Fruit fly (Drosophila melanogaster) whole organism, prepupa: Measurements from ENCODE around the gene PIG-K.
A peak's percentile ranks its signal among the peaks of the same experiment; 100 is the strongest.

Experiments
- Blimp-1 ChIP-seq: fragments of 200-800 bp; sonication (Bioruptor generic); optimal IDR thresholded peaks from 3 replicates; lab custom pipeline; 2017; ENCODE audit warnings: missing biosample characterization, missing genetic modification characterization, mild to moderate bottlenecking, moderate library complexity, missing genetic modification reagents
- CG10631 ChIP-seq: fragments of 200-800 bp; sonication (Bioruptor generic); optimal IDR thresholded peaks from 2 replicates; lab custom pipeline; 2016; ENCODE audit warnings: missing biosample characterization, missing genetic modification characterization
- CG10669 ChIP-seq: fragments of 200-800 bp; sonication (Bioruptor generic); optimal IDR thresholded peaks from 3 replicates; lab custom pipeline; 2018; ENCODE audit warnings: missing biosample characterization, mild to moderate bottlenecking, missing genetic modification characterization, moderate library complexity
- CG11294 ChIP-seq: fragments of 200-800 bp; sonication (Bioruptor generic); IDR thresholded peaks from 2 replicates; pipeline ENCODE4 v1.3.6; 2022; ENCODE audit warnings: missing biosample characterization, missing genetic modification characterization
- CG11762 ChIP-seq: fragments of 200-800 bp; sonication (Bioruptor generic); optimal IDR thresholded peaks from 3 replicates; lab custom pipeline; 2016; ENCODE audit warnings: missing biosample characterization, missing genetic modification characterization; ENCODE audit not compliant: insufficient read depth
- CG11902 ChIP-seq: fragments of 200-800 bp; sonication (Bioruptor generic); optimal IDR thresholded peaks from 3 replicates; lab custom pipeline; 2016; ENCODE audit warnings: missing biosample characterization, missing genetic modification characterization
- CG15336 ChIP-seq: fragments of 200-800 bp; sonication (Bioruptor generic); IDR thresholded peaks from 2 replicates; pipeline ENCODE4 v1.3.6; 2022; ENCODE audit warnings: missing biosample characterization, missing genetic modification characterization
- CG1621 ChIP-seq: fragments of 200-800 bp; sonication (Bioruptor generic); optimal IDR thresholded peaks from 3 replicates; lab custom pipeline; 2018; ENCODE audit warnings: missing biosample characterization, mild to moderate bottlenecking, missing genetic modification characterization
- CG16779 ChIP-seq: fragments of 200-800 bp; sonication (Bioruptor generic); optimal IDR thresholded peaks from 3 replicates; lab custom pipeline; 2017; ENCODE audit warnings: missing biosample characterization, mild to moderate bottlenecking, missing genetic modification characterization
- CG3032 ChIP-seq: fragments of 200-800 bp; optimal IDR thresholded peaks from 2 replicates; lab custom pipeline; 2019; ENCODE audit warnings: missing biosample characterization, mild to moderate bottlenecking, missing genetic modification characterization, moderate library complexity
- CG31627 ChIP-seq: fragments of 200-800 bp; sonication (Bioruptor generic); optimal IDR thresholded peaks from 3 replicates; lab custom pipeline; 2016; ENCODE audit warnings: missing biosample characterization, missing genetic modification characterization
- CG32006 ChIP-seq: fragments of 200-800 bp; sonication (Bioruptor generic); optimal IDR thresholded peaks from 3 replicates; lab custom pipeline; 2017; ENCODE audit warnings: missing biosample characterization, mild to moderate bottlenecking, missing genetic modification characterization
- CG34406 ChIP-seq: fragments of 200-800 bp; sonication (Bioruptor generic); optimal IDR thresholded peaks from 3 replicates; lab custom pipeline; 2016; ENCODE audit warnings: missing biosample characterization, missing genetic modification characterization
- CG3919 ChIP-seq: fragments of 200-800 bp; sonication (Bioruptor generic); optimal IDR thresholded peaks from 3 replicates; lab custom pipeline; 2016; ENCODE audit warnings: missing biosample characterization, missing genetic modification characterization
- CG4318 ChIP-seq: fragments of 200-800 bp; sonication (Bioruptor generic); optimal IDR thresholded peaks from 3 replicates; lab custom pipeline; 2017; ENCODE audit warnings: missing biosample characterization, mild to moderate bottlenecking, missing genetic modification characterization
- CG6163 ChIP-seq: fragments of 200-800 bp; sonication (Bioruptor generic); IDR thresholded peaks from 3 replicates; pipeline ENCODE4 v1.3.6; 2022; ENCODE audit warnings: missing biosample characterization, missing genetic modification characterization
- CG6276 ChIP-seq: fragments of 200-800 bp; sonication (Bioruptor generic); optimal IDR thresholded peaks from 2 replicates; lab custom pipeline; 2017; ENCODE audit warnings: missing biosample characterization, mild to moderate bottlenecking, missing genetic modification characterization
- CG6792 ChIP-seq: fragments of 200-800 bp; sonication (Bioruptor generic); optimal IDR thresholded peaks from 3 replicates; lab custom pipeline; 2016; ENCODE audit warnings: missing biosample characterization, missing genetic modification characterization
- CG6808 ChIP-seq: fragments of 200-800 bp; sonication (Bioruptor generic); optimal IDR thresholded peaks from 3 replicates; lab custom pipeline; 2017; ENCODE audit warnings: missing biosample characterization, missing genetic modification characterization, mild to moderate bottlenecking, moderate library complexity, missing genetic modification reagents
- CG7368 ChIP-seq: fragments of 200-800 bp; sonication (Bioruptor generic); optimal IDR thresholded peaks from 3 replicates; lab custom pipeline; 2016; ENCODE audit warnings: missing biosample characterization, missing genetic modification characterization
- CG8119 ChIP-seq: fragments of 200-800 bp; sonication (Bioruptor generic); IDR thresholded peaks from 3 replicates; pipeline ENCODE4 v1.3.6; 2022; ENCODE audit warnings: missing biosample characterization, missing genetic modification characterization
- CG8319 ChIP-seq: fragments of 200-800 bp; sonication (Bioruptor generic); optimal IDR thresholded peaks from 3 replicates; lab custom pipeline; 2016; ENCODE audit warnings: missing biosample characterization, missing genetic modification characterization
- CG8632 ChIP-seq: fragments of 200-800 bp; sonication (Bioruptor generic); optimal IDR thresholded peaks from 3 replicates; lab custom pipeline; 2016; ENCODE audit warnings: missing biosample characterization, missing genetic modification characterization
- CG9139 ChIP-seq: fragments of 200-800 bp; sonication (Bioruptor generic); optimal IDR thresholded peaks from 3 replicates; lab custom pipeline; 2017; ENCODE audit warnings: missing biosample characterization, mild to moderate bottlenecking, missing genetic modification characterization
- Eip75B ChIP-seq: fragments of 200-800 bp; sonication (Bioruptor generic); optimal IDR thresholded peaks from 3 replicates; lab custom pipeline; 2016; ENCODE audit warnings: missing biosample characterization, missing genetic modification characterization
- Eip93F ChIP-seq: fragments of 200-800 bp; sonication (Bioruptor generic); optimal IDR thresholded peaks from 2 replicates; lab custom pipeline; 2016; ENCODE audit warnings: missing biosample characterization, mild to moderate bottlenecking, missing genetic modification characterization
- Ets96B ChIP-seq: fragments of 200-800 bp; optimal IDR thresholded peaks from 2 replicates; lab custom pipeline; 2019; ENCODE audit warnings: missing biosample characterization, mild to moderate bottlenecking, missing genetic modification characterization, moderate library complexity
- Gug ChIP-seq: fragments of 200-800 bp; sonication (Bioruptor generic); IDR thresholded peaks from 2 replicates; pipeline ENCODE4 v1.3.6; 2022; ENCODE audit warnings: missing biosample characterization, missing genetic modification characterization
- Hr38 ChIP-seq: sonication (Bioruptor generic); optimal IDR thresholded peaks from 2 replicates; lab custom pipeline; 2016; ENCODE audit warnings: missing biosample characterization, missing genetic modification characterization
- Hr39 ChIP-seq: fragments of 200-800 bp; sonication (Bioruptor generic); optimal IDR thresholded peaks from 2 replicates; lab custom pipeline; 2016; ENCODE audit warnings: missing biosample characterization, missing genetic modification characterization
- Hr4 ChIP-seq: fragments of 200-800 bp; sonication (Bioruptor generic); optimal IDR thresholded peaks from 3 replicates; lab custom pipeline; 2016; ENCODE audit warnings: missing biosample characterization, missing genetic modification characterization
- Lpt ChIP-seq: fragments of 200-800 bp; sonication (Bioruptor generic); optimal IDR thresholded peaks from 3 replicates; lab custom pipeline; 2016; ENCODE audit warnings: missing biosample characterization, missing genetic modification characterization
- Met ChIP-seq: fragments of 200-800 bp; sonication (Bioruptor generic); optimal IDR thresholded peaks from 3 replicates; lab custom pipeline; 2016; ENCODE audit warnings: missing biosample characterization, missing genetic modification characterization
- OdsH ChIP-seq: fragments of 200-800 bp; sonication (Bioruptor generic); optimal IDR thresholded peaks from 3 replicates; lab custom pipeline; 2016; ENCODE audit warnings: missing biosample characterization, missing genetic modification characterization
- Smox ChIP-seq: fragments of 200-800 bp; sonication (Bioruptor generic); optimal IDR thresholded peaks from 3 replicates; lab custom pipeline; 2016; ENCODE audit warnings: missing biosample characterization, missing genetic modification characterization
- Sox102F ChIP-seq: fragments of 200-800 bp; sonication (Bioruptor generic); optimal IDR thresholded peaks from 2 replicates; lab custom pipeline; 2016; ENCODE audit warnings: missing biosample characterization, mild to moderate bottlenecking, missing genetic modification characterization
- Sox14 ChIP-seq: fragments of 200-800 bp; sonication (Bioruptor generic); optimal IDR thresholded peaks from 3 replicates; lab custom pipeline; 2016; ENCODE audit warnings: missing biosample characterization, missing genetic modification characterization
- Sox15 ChIP-seq: fragments of 200-800 bp; sonication (Bioruptor generic); optimal IDR thresholded peaks from 3 replicates; lab custom pipeline; 2016; ENCODE audit warnings: missing biosample characterization, missing genetic modification characterization
- achi ChIP-seq: fragments of 200-800 bp; sonication (Bioruptor generic); optimal IDR thresholded peaks from 3 replicates; lab custom pipeline; 2016; ENCODE audit warnings: missing biosample characterization, missing genetic modification characterization
- acj6 ChIP-seq: fragments of 200-800 bp; sonication (Bioruptor generic); optimal IDR thresholded peaks from 3 replicates; lab custom pipeline; 2016; ENCODE audit warnings: missing biosample characterization, missing genetic modification characterization
- cyc ChIP-seq: fragments of 200-800 bp; sonication (Bioruptor generic); optimal IDR thresholded peaks from 3 replicates; lab custom pipeline; 2016; ENCODE audit warnings: missing biosample characterization, missing genetic modification characterization
- dac ChIP-seq: fragments of 200-800 bp; sonication (Bioruptor generic); optimal IDR thresholded peaks from 2 replicates; lab custom pipeline; 2017; ENCODE audit warnings: missing biosample characterization, mild to moderate bottlenecking, missing genetic modification characterization
- dsx ChIP-seq: fragments of 200-800 bp; optimal IDR thresholded peaks from 3 replicates; lab custom pipeline; 2019; ENCODE audit warnings: missing biosample characterization, mild to moderate bottlenecking, missing genetic modification characterization, moderate library complexity; ENCODE audit not compliant: poor library complexity, severe bottlenecking
- eg ChIP-seq: fragments of 200-800 bp; sonication (Bioruptor generic); IDR thresholded peaks from 3 replicates; pipeline ENCODE4 v1.3.6; 2022; ENCODE audit warnings: missing biosample characterization, missing genetic modification characterization
- esn ChIP-seq: fragments of 200-800 bp; sonication (Bioruptor generic); optimal IDR thresholded peaks from 2 replicates; lab custom pipeline; 2016; ENCODE audit warnings: missing biosample characterization, mild to moderate bottlenecking, missing genetic modification characterization, moderate library complexity
- fd85E ChIP-seq: fragments of 200-800 bp; sonication (Bioruptor generic); optimal IDR thresholded peaks from 3 replicates; lab custom pipeline; 2016; ENCODE audit warnings: missing biosample characterization, missing genetic modification characterization
- fkh ChIP-seq: fragments of 200-800 bp; sonication (Bioruptor generic); optimal IDR thresholded peaks from 3 replicates; lab custom pipeline; 2017; ENCODE audit warnings: missing biosample characterization, mild to moderate bottlenecking, missing genetic modification characterization, moderate library complexity
- lz ChIP-seq: fragments of 200-800 bp; sonication (Bioruptor generic); optimal IDR thresholded peaks from 3 replicates; lab custom pipeline; 2016; ENCODE audit warnings: missing biosample characterization, missing genetic modification characterization
- net ChIP-seq: fragments of 200-800 bp; sonication (Bioruptor generic); optimal IDR thresholded peaks from 3 replicates; lab custom pipeline; 2016; ENCODE audit warnings: missing biosample characterization, missing genetic modification characterization
- pdm3 ChIP-seq: fragments of 200-800 bp; sonication (Bioruptor generic); optimal IDR thresholded peaks from 3 replicates; lab custom pipeline; 2016; ENCODE audit warnings: missing biosample characterization, missing genetic modification characterization
- topi ChIP-seq: fragments of 200-800 bp; sonication (Bioruptor generic); optimal IDR thresholded peaks from 3 replicates; lab custom pipeline; 2016; ENCODE audit warnings: missing biosample characterization, missing genetic modification characterization
- vri ChIP-seq: fragments of 200-800 bp; sonication (Bioruptor generic); optimal IDR thresholded peaks from 3 replicates; lab custom pipeline; 2016; ENCODE audit warnings: missing biosample characterization, mild to moderate bottlenecking, missing genetic modification characterization

PIG-K gene

dm6 chrX:1970575-1971325, 38.4 kb downstream of the PIG-K start:
- TF ChIP-seq vri (GFP tag; lab: Kevin White, UChicago) (no peak), Gug (GFP tag; lab: Robert Waterston, UW) (no peak), net (GFP tag; lab: Kevin White, UChicago) (no peak), Eip93F (GFP tag; lab: Kevin White, UChicago) (no peak), CG8632 (GFP tag; lab: Kevin White, UChicago) (no peak), CG6808 (GFP tag; lab: Kevin White, UChicago) (no peak), cyc (GFP tag; lab: Kevin White, UChicago) (no peak), CG15336 (GFP tag; lab: Robert Waterston, UW) (0 out of 2 replicates have a peak, but pooled peaks have one; percentile 19), CG7368 (no peak), Hr38 (no peak), fd85E (GFP tag; lab: Kevin White, UChicago) (no peak), Blimp-1 (GFP tag; lab: Kevin White, UChicago) (peak; percentile 95), pdm3 (no peak), CG4318 (GFP tag; lab: Kevin White, UChicago) (no peak), fkh (no peak), eg (0 out of 3 replicates have a peak, but pooled peaks have one; percentile 31), CG16779 (no peak), Ets96B (tag; lab: Kevin White, UChicago) (no peak), esn (GFP tag; lab: Kevin White, UChicago) (no peak), CG11762 (GFP tag; lab: Kevin White, UChicago) (no peak), CG3032 (no peak), Lpt (peak; percentile 67), CG1621 (tag; lab: Kevin White, UChicago) (no peak), lz (GFP tag; lab: Kevin White, UChicago) (no peak), Sox14 (GFP tag; lab: Kevin White, UChicago) (no peak), Smox (GFP tag; lab: Kevin White, UChicago) (no peak), CG11294 (GFP tag; lab: Robert Waterston, UW) (no peak), acj6 (GFP tag; lab: Kevin White, UChicago) (no peak), CG9139 (no peak), OdsH (GFP tag; lab: Kevin White, UChicago) (no peak), CG8119 (GFP tag; lab: Robert Waterston, UW) (no peak), CG10631 (GFP tag; lab: Kevin White, UChicago) (no peak), CG6163 (GFP tag; lab: Robert Waterston, UW) (0 out of 3 replicates have a peak, but pooled peaks have one; percentile 25), CG6792 (no peak), CG6276 (GFP tag; lab: Kevin White, UChicago) (no peak), topi (GFP tag; lab: Kevin White, UChicago) (no peak), dac (GFP tag; lab: Kevin White, UChicago) (no peak), CG34406 (GFP tag; lab: Kevin White, UChicago) (no peak), achi (GFP tag; lab: Kevin White, UChicago) (no peak), CG31627 (no peak), CG3919 (GFP tag; lab: Kevin White, UChicago) (no peak), CG11902 (GFP tag; lab: Kevin White, UChicago) (no peak), CG10669 (GFP tag; lab: Kevin White, UChicago) (no peak), CG32006 (GFP tag; lab: Kevin White, UChicago) (no peak), Sox102F (GFP tag; lab: Kevin White, UChicago) (no peak), Sox15 (no peak), dsx (GFP tag; lab: Kevin White, UChicago) (no peak), Eip75B (GFP tag; lab: Kevin White, UChicago) (peak; percentile 66), Hr4 (no peak), CG8319 (no peak), Met (GFP tag; lab: Kevin White, UChicago) (peak; percentile 37), Hr39 (GFP tag; lab: Kevin White, UChicago) (no peak)
